Fruit fly (Drosophila melanogaster): ENCODE data around the gene Eig71Ei.

Gene Eig71Ei

dm6 chr3L:15659341-15659740, at the start of gene Eig71Ei, which contains the start of gene Eig71Eh:
Eig71Ei (plus strand) TSS chr3L:15659707.
Eig71Eh (minus strand) TSS chr3L:15659441.
- TF ChIP-seq Sin3A (optimal IDR thresholded peaks at IDR 0.05), result no peak
- no peak for TF ChIP-seq psq (optimal IDR thresholded peaks at IDR 0.05)
- TF ChIP-seq insv (optimal IDR thresholded peaks at IDR 0.05), result no peak
- no peak for TF ChIP-seq Myc (optimal IDR thresholded peaks at IDR 0.05)
- no peak for TF ChIP-seq ttk (optimal IDR thresholded peaks at IDR 0.05)
- no peak for TF ChIP-seq h (optimal IDR thresholded peaks at IDR 0.05)

DNA sequence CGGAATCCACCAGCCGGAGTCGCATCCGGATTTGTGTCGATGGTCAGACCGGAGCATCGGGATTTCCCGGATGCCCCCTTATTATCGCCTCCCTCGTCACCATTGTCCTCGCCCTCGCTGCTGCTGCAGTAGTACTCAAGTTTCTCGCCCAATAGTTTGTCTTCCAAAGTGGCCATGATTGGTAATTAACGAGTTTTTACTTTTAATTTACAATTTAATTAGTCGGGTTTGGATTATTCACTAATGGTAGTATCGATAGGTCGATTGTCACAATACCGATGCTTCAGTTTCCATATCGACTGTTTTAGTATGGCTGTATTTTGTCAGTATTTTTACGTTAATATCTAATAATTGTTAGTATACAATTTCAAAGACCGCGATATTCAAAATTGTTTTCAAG, 49.4 kb upstream of the Eig71Ei start, which contains the start of gene CG7650:
CG7650 (minus strand) TSS at position 278 of the 400 bp plus-strand sequence.
- TF ChIP-seq Sin3A (optimal IDR thresholded peaks at IDR 0.05), result no peak
- no peak for TF ChIP-seq insv (optimal IDR thresholded peaks at IDR 0.05)
- TF ChIP-seq Myc (optimal IDR thresholded peaks at IDR 0.05), result no peak
- no peak for TF ChIP-seq h (optimal IDR thresholded peaks at IDR 0.05)
- TF ChIP-seq psq (optimal IDR thresholded peaks at IDR 0.05), result no peak
- TF ChIP-seq ttk (optimal IDR thresholded peaks at IDR 0.05), result no peak

DNA sequence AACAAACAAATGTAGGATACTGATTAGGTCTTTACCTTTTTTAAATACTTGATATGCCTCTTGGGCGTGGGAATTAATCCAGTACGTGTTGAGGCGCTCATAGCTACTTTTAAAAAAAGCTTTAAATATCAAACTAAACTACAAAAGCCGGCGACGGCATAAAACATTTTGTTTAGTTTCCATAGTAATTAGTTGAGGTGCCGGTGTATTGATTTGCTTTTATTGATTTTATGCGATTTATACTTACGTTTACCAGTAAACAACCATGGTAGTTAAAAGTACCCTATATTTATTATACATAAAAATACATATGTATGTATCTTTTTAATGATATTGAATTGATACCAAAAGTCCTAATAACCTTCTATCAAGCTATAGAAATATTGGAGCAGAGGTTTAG, 46.8 kb upstream of the Eig71Ei start, which contains the start of gene CG13449:
CG13449 (minus strand) TSS at position 101 of the 400 bp plus-strand sequence.
- TF ChIP-seq ttk (optimal IDR thresholded peaks at IDR 0.05), result no peak
- no peak for TF ChIP-seq Sin3A (optimal IDR thresholded peaks at IDR 0.05)
- no peak for TF ChIP-seq Myc (optimal IDR thresholded peaks at IDR 0.05)
- TF ChIP-seq insv (optimal IDR thresholded peaks at IDR 0.05), result no peak
- TF ChIP-seq h (optimal IDR thresholded peaks at IDR 0.05), result no peak
- no peak for TF ChIP-seq psq (optimal IDR thresholded peaks at IDR 0.05)

DNA sequence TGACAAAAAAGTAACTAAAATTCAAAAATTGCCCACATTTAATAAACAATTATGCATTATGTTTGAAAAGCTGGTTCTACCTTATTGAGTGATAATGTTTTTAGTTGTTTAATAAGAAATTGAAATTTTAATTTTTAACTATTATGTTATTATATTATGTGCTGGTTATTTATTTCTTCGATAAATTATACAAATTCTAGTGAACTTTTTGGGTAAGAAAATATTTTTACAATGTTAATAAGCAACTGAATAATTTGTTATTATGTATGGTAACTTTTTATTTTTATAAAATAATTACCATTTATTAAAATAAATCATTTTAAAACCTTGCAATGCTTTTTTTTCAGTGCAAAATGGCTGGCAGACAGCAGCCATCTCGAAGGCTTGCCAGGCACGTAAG, 43.0 kb upstream of the Eig71Ei start:
- TF ChIP-seq insv (optimal IDR thresholded peaks at IDR 0.05) (no peak), psq (optimal IDR thresholded peaks at IDR 0.05) (no peak), Myc (optimal IDR thresholded peaks at IDR 0.05) (no peak), ttk (optimal IDR thresholded peaks at IDR 0.05) (no peak), Sin3A (optimal IDR thresholded peaks at IDR 0.05) (no peak), h (optimal IDR thresholded peaks at IDR 0.05) (no peak)

- TF ChIP-seq psq (optimal IDR thresholded peaks at IDR 0.05), result no peak
- no peak for TF ChIP-seq Sin3A (optimal IDR thresholded peaks at IDR 0.05)
- TF ChIP-seq h (optimal IDR thresholded peaks at IDR 0.05), result no peak
- TF ChIP-seq ttk (optimal IDR thresholded peaks at IDR 0.05), result no peak
- TF ChIP-seq Myc (optimal IDR thresholded peaks at IDR 0.05), result no peak
- TF ChIP-seq insv (optimal IDR thresholded peaks at IDR 0.05), result no peak
Measured at dm6 chr3L:15616900-15617299, 42.6 kb upstream of the Eig71Ei start.

dm6 chr3L:15619626-15620247, 39.8 kb upstream of the Eig71Ei start, which contains the start of gene Phs:
Phs (plus strand) TSS chr3L:15619901.
- no peak for TF ChIP-seq ttk (optimal IDR thresholded peaks at IDR 0.05)
- TF ChIP-seq Sin3A (optimal IDR thresholded peaks at IDR 0.05), result no peak
- TF ChIP-seq Myc (optimal IDR thresholded peaks at IDR 0.05), result no peak
- no peak for TF ChIP-seq insv (optimal IDR thresholded peaks at IDR 0.05)
- TF ChIP-seq h (optimal IDR thresholded peaks at IDR 0.05), result no peak
- TF ChIP-seq psq (optimal IDR thresholded peaks at IDR 0.05), result no peak

DNA sequence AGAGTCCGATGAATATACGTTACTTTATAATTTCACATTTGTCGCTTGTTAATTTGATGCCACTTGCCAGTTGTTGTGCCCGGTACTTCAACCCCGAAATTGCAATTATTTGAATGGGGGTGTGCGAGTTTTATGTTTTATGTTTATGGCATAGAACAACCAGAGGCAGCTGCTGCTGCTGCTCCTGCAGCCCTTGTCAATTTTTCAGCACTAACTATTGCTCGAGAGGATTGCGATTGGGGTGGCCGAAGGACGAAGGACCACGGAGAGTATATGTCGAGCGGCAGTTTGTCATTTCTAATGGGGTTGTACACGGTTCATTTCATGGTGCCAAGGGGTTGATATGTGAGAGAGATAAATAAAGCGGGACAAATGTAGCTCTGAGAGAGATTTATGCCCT, 35.4 kb upstream of the Eig71Ei start:
- TF ChIP-seq Sin3A (optimal IDR thresholded peaks at IDR 0.05) (no peak), Myc (optimal IDR thresholded peaks at IDR 0.05) (no peak), ttk (optimal IDR thresholded peaks at IDR 0.05) (no peak), insv (optimal IDR thresholded peaks at IDR 0.05) (no peak), psq (optimal IDR thresholded peaks at IDR 0.05) (no peak), h (optimal IDR thresholded peaks at IDR 0.05) (no peak)

- TF ChIP-seq psq (optimal IDR thresholded peaks at IDR 0.05) (no peak), Sin3A (optimal IDR thresholded peaks at IDR 0.05) (no peak), ttk (optimal IDR thresholded peaks at IDR 0.05) (no peak), Myc (optimal IDR thresholded peaks at IDR 0.05) (no peak), insv (optimal IDR thresholded peaks at IDR 0.05) (no peak), h (optimal IDR thresholded peaks at IDR 0.05) (no peak)
Measured at dm6 chr3L:15624944-15625610, 34.4 kb upstream of the Eig71Ei start.

- TF ChIP-seq ttk (optimal IDR thresholded peaks at IDR 0.05) (no peak), Sin3A (optimal IDR thresholded peaks at IDR 0.05) (no peak), Myc (optimal IDR thresholded peaks at IDR 0.05) (no peak), psq (optimal IDR thresholded peaks at IDR 0.05) (no peak), insv (optimal IDR thresholded peaks at IDR 0.05) (no peak), h (optimal IDR thresholded peaks at IDR 0.05) (no peak)
Measured at dm6 chr3L:15625676-15626414, 33.7 kb upstream of the Eig71Ei start.

- no peak for TF ChIP-seq h (optimal IDR thresholded peaks at IDR 0.05)
- no peak for TF ChIP-seq Sin3A (optimal IDR thresholded peaks at IDR 0.05)
- TF ChIP-seq Myc (optimal IDR thresholded peaks at IDR 0.05), result no peak
- no peak for TF ChIP-seq insv (optimal IDR thresholded peaks at IDR 0.05)
- no peak for TF ChIP-seq psq (optimal IDR thresholded peaks at IDR 0.05)
- TF ChIP-seq ttk (optimal IDR thresholded peaks at IDR 0.05), result no peak
Measured at dm6 chr3L:15627295-15627694, 32.2 kb upstream of the Eig71Ei start.

DNA sequence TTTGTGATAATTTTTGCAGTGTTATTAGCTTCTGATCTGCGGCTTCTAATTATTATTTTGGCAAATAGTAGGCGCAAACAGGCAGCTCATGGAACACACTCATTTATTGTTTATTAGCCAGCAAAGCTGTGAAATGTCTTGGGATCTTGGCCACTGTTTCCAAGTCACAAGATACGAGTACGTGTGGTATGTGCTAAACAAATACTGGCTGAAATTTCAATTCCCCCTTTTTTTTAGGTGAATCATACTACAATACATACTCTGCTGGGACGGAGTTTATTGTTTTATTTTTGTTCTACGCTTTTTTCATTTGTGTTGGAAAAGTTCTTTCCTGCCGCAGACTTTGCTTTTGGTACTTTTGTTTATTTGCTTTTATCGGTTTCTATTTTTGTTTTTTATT, 28.4 kb upstream of the Eig71Ei start:
- TF ChIP-seq ttk (optimal IDR thresholded peaks at IDR 0.05) (no peak), h (optimal IDR thresholded peaks at IDR 0.05) (no peak), psq (optimal IDR thresholded peaks at IDR 0.05) (no peak), Myc (optimal IDR thresholded peaks at IDR 0.05) (no peak), insv (optimal IDR thresholded peaks at IDR 0.05) (no peak), Sin3A (optimal IDR thresholded peaks at IDR 0.05) (no peak)

dm6 chr3L:15632653-15633052, 26.9 kb upstream of the Eig71Ei start:
- no peak for TF ChIP-seq psq (optimal IDR thresholded peaks at IDR 0.05)
- TF ChIP-seq ttk (optimal IDR thresholded peaks at IDR 0.05), result no peak
- TF ChIP-seq Myc (optimal IDR thresholded peaks at IDR 0.05), result no peak
- no peak for TF ChIP-seq Sin3A (optimal IDR thresholded peaks at IDR 0.05)
- no peak for TF ChIP-seq h (optimal IDR thresholded peaks at IDR 0.05)
- TF ChIP-seq insv (optimal IDR thresholded peaks at IDR 0.05), result no peak
